Fruit fly (Drosophila melanogaster): ENCODE data around the gene CG31495.

DNA sequence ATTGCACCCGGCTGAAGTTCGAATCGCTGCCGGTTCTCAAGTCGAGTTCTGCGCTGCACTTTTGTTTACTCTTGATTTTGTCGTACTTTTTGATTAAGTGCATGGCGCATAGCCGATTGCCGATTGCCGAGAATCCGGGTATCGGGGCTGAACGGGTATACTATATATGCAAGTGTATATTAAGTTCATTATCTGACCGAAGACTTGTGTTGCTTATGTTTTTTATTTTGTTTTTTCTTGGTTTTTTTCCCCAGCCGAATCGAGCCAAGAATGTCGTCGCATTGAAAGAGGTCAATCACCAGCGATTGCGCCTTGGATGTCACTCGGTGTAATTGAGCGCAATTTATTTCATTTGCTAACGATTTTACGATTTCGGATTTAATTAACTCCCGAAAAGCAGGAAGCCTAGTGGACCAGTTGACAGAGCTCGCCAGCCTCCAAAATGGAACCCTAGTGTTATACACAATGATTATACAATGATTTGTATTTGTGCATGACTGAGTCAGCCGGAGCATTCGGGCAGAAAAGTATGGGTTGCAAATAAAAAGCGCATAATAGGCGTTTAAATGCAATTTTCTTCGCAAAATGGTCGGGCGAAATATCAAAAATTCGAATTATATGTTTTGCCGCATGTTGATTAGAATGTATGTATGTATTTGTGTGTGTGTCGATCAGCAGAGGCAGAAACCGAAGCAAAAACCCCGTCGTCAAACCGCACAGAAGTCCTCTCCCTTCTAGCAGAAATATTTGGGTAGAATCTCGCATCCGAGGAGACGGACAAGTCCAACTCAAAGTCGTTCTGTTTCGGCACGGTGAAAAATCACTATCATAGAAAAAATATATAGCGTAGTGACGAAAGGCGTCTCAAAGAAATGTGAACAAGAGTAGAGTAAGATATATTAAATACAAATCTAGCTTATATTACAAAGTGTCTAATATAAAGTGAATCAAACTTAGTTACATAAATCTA is 11.5 kb downstream of the CG31495 start, which contains the start of gene Mst87F:
- TF ChIP-seq cic (GFP tag; optimal IDR thresholded peaks at IDR 0.05) (no peak), tj (GFP tag; optimal IDR thresholded peaks at IDR 0.05) (peak; percentile 64), Hr96 (GFP tag; optimal IDR thresholded peaks at IDR 0.05) (no peak), kay (GFP tag; ENCODE audit: borderline replicate concordance) (peak; percentile 57), bab1 (GFP tag; optimal IDR thresholded peaks at IDR 0.05) (no peak), CG14711 (tag; optimal IDR thresholded peaks at IDR 0.05) (no peak), pad (GFP tag; optimal IDR thresholded peaks at IDR 0.05) (no peak)
